Worm (Caenorhabditis elegans) whole organism, L1 larva: ENCODE data around the gene fbxb-105.

ENCODE experiments used
- C04F5.9 ChIP-seq: sonication (generic microtip); optimal IDR thresholded peaks from 2 replicates; lab custom pipeline; 2016; ENCODE audit warnings: missing genetic modification characterization, missing compliant biosample characterization
- C16A3.4 ChIP-seq: fragments of 150-350 bp; optimal IDR thresholded peaks from 2 replicates; lab custom pipeline; 2014; ENCODE audit warnings: missing biosample characterization, missing genetic modification characterization
- F16B12.6 ChIP-seq: fragments of 150-350 bp; optimal IDR thresholded peaks from 2 replicates; lab custom pipeline; 2014; ENCODE audit warnings: missing biosample characterization, missing genetic modification characterization
- Y116A8C.19 ChIP-seq: sonication (generic microtip); optimal IDR thresholded peaks from 2 replicates; lab custom pipeline; 2016; ENCODE audit warnings: missing compliant biosample characterization, missing genetic modification characterization, borderline replicate concordance
- alr-1 ChIP-seq: fragments of 200-800 bp; sonication (Bioruptor generic); optimal IDR thresholded peaks from 2 replicates; lab custom pipeline; 2018; ENCODE audit warnings: borderline replicate concordance, mild to moderate bottlenecking, missing genetic modification characterization, missing compliant biosample characterization
- aly-2 ChIP-seq: fragments of 150-350 bp; optimal IDR thresholded peaks from 2 replicates; lab custom pipeline; 2014; ENCODE audit warnings: missing biosample characterization, missing genetic modification characterization
- ama-1 ChIP-seq: fragments of 150-350 bp; optimal IDR thresholded peaks from 2 replicates; lab custom pipeline; 2014
- blmp-1 ChIP-seq: fragments of 150-350 bp; optimal IDR thresholded peaks from 2 replicates; lab custom pipeline; 2014; ENCODE audit warnings: missing biosample characterization, missing genetic modification characterization
- ceh-88 ChIP-seq: fragments of 200-800 bp; sonication (Bioruptor generic); IDR thresholded peaks from 2 replicates; pipeline ENCODE4 v1.3.6; 2022; ENCODE audit warnings: missing genetic modification characterization, missing compliant biosample characterization
- ceh-90 ChIP-seq: sonication (generic microtip); optimal IDR thresholded peaks from 2 replicates; lab custom pipeline; 2016; ENCODE audit warnings: missing genetic modification characterization, missing compliant biosample characterization
- ces-1 ChIP-seq: fragments of 150-350 bp; optimal IDR thresholded peaks from 2 replicates; lab custom pipeline; 2014; ENCODE audit warnings: missing biosample characterization, missing genetic modification reagents, missing genetic modification characterization
- efl-1 ChIP-seq, 4 experiments: fragments of 150-350 bp; optimal IDR thresholded peaks in 3 of 4; peaks in 1 of 4; 1 replicate in 1 of 4; 2 replicates in 3 of 4; lab custom pipeline; 2014; ENCODE audit warnings: missing biosample characterization in 2 of 4, missing genetic modification characterization in 2 of 4, missing genetic modification reagents in 2 of 4
- elt-3 ChIP-seq, 6 experiments: fragments of 150-350 bp in 1 of 6; sonication (generic microtip); optimal IDR thresholded peaks; 2 replicates each; lab custom pipeline; 2017 to 2018; ENCODE audit warnings: missing biosample characterization in 6 of 6, missing genetic modification characterization in 6 of 6, inconsistent platforms in 1 of 6
- fkh-4 ChIP-seq: sonication (generic microtip); optimal IDR thresholded peaks from 2 replicates; lab custom pipeline; 2016; ENCODE audit warnings: missing compliant biosample characterization, missing genetic modification characterization, borderline replicate concordance
- irx-1 ChIP-seq: sonication (generic microtip); optimal IDR thresholded peaks from 2 replicates; lab custom pipeline; 2016; ENCODE audit warnings: missing genetic modification characterization, missing compliant biosample characterization
- jun-1 ChIP-seq: fragments of 150-350 bp; optimal IDR thresholded peaks from 2 replicates; lab custom pipeline; 2014; ENCODE audit warnings: missing biosample characterization, missing genetic modification reagents, missing genetic modification characterization
- lin-15B ChIP-seq: fragments of 150-350 bp; sonication (generic microtip); optimal IDR thresholded peaks from 3 replicates; lab custom pipeline; 2014; ENCODE audit warnings: missing biosample characterization, missing genetic modification characterization
- lin-39 ChIP-seq: fragments of 150-350 bp; optimal IDR thresholded peaks from 2 replicates; lab custom pipeline; 2014; ENCODE audit warnings: missing biosample characterization, missing genetic modification reagents, missing genetic modification characterization
- lsy-2 ChIP-seq, 2 experiments: fragments of 150-350 bp; optimal IDR thresholded peaks; 2 replicates each; lab custom pipeline; 2014; ENCODE audit warnings: missing biosample characterization in 2 of 2, missing genetic modification characterization in 2 of 2
- mdl-1 ChIP-seq, 2 experiments: fragments of 150-350 bp; optimal IDR thresholded peaks; 2 replicates each; lab custom pipeline; 2014 to 2017; ENCODE audit warnings: missing biosample characterization in 2 of 2, missing genetic modification characterization in 2 of 2, inconsistent platforms in 1 of 2
- mep-1 ChIP-seq: fragments of 150-350 bp; optimal IDR thresholded peaks from 2 replicates; lab custom pipeline; 2014; ENCODE audit warnings: missing biosample characterization, missing genetic modification characterization
- nhr-11 ChIP-seq: fragments of 150-350 bp; optimal IDR thresholded peaks from 2 replicates; lab custom pipeline; 2014; ENCODE audit warnings: missing biosample characterization, missing genetic modification characterization
- nhr-28 ChIP-seq: fragments of 150-350 bp; optimal IDR thresholded peaks from 2 replicates; lab custom pipeline; 2014; ENCODE audit warnings: missing biosample characterization, missing genetic modification characterization
- nhr-71 ChIP-seq: sonication (generic microtip); optimal IDR thresholded peaks from 2 replicates; lab custom pipeline; 2016; ENCODE audit warnings: mild to moderate bottlenecking, missing genetic modification characterization, moderate library complexity, missing compliant biosample characterization
- nhr-76 ChIP-seq: sonication (generic microtip); optimal IDR thresholded peaks from 2 replicates; lab custom pipeline; 2017; ENCODE audit warnings: missing biosample characterization, missing genetic modification characterization
- nhr-77 ChIP-seq: fragments of 150-350 bp; optimal IDR thresholded peaks from 2 replicates; lab custom pipeline; 2014; ENCODE audit warnings: missing biosample characterization, missing genetic modification characterization
- rnt-1 ChIP-seq: sonication (generic microtip); optimal IDR thresholded peaks from 2 replicates; lab custom pipeline; 2016; ENCODE audit warnings: mild to moderate bottlenecking, missing genetic modification characterization, moderate library complexity, missing compliant biosample characterization
- skn-1 ChIP-seq: fragments of 150-350 bp; optimal IDR thresholded peaks from 2 replicates; lab custom pipeline; 2014; ENCODE audit warnings: missing biosample characterization, missing genetic modification characterization
- sox-4 ChIP-seq: sonication (generic microtip); optimal IDR thresholded peaks from 2 replicates; lab custom pipeline; 2016; ENCODE audit warnings: missing genetic modification characterization, missing compliant biosample characterization
- swsn-7 ChIP-seq: sonication (generic microtip); optimal IDR thresholded peaks from 2 replicates; lab custom pipeline; 2016; ENCODE audit warnings: missing genetic modification characterization, missing compliant biosample characterization
- unc-130 ChIP-seq: fragments of 150-350 bp; optimal IDR thresholded peaks from 2 replicates; lab custom pipeline; 2017; ENCODE audit warnings: missing biosample characterization, missing genetic modification characterization, inconsistent platforms
- unc-98 ChIP-seq: fragments of 200-800 bp; sonication (Bioruptor generic); IDR thresholded peaks from 2 replicates; pipeline ENCODE4 v1.3.6; 2022; ENCODE audit warnings: missing genetic modification characterization, missing compliant biosample characterization

The fbxb-105 gene

ce11 chrII:2800550-2801233, 30.0 kb upstream of the fbxb-105 start, which contains the start of gene nhr-119 (continued):
- TF ChIP-seq elt-3 (tag; optimal IDR thresholded peaks at IDR 0.05; lab: Kevin White, UChicago): peak in 3 of 6 experiments; percentile 91 to 99 (median 91)
- TF ChIP-seq unc-98 (GFP tag; lab: Robert Waterston, UW): no peak
- TF ChIP-seq irx-1: peak; percentile 28
- TF ChIP-seq skn-1: peak; percentile 4
- TF ChIP-seq lin-15B (tag; lab: Kevin White, UChicago): no peak
- TF ChIP-seq F16B12.6 (tag; lab: Kevin White, UChicago): no peak
- no peak for TF ChIP-seq Y116A8C.19 (tag; lab: Kevin White, UChicago)
- no peak for TF ChIP-seq alr-1 (tag; lab: Kevin White, UChicago)
- TF ChIP-seq blmp-1 (tag; lab: Kevin White, UChicago): peak; percentile 69
- TF ChIP-seq aly-2 (tag; lab: Kevin White, UChicago): no peak
- TF ChIP-seq fkh-4 (tag; lab: Kevin White, UChicago): no peak
- TF ChIP-seq lsy-2 (tag; optimal IDR thresholded peaks at IDR 0.05; lab: Kevin White, UChicago): peak; percentile 69 to 74
- no peak for TF ChIP-seq C04F5.9 (tag; lab: Kevin White, UChicago)
- peak; percentile 0 for TF ChIP-seq ama-1 (lab: Kevin White, UChicago)
- TF ChIP-seq nhr-77 (tag; lab: Kevin White, UChicago): peak; percentile 27

DNA sequence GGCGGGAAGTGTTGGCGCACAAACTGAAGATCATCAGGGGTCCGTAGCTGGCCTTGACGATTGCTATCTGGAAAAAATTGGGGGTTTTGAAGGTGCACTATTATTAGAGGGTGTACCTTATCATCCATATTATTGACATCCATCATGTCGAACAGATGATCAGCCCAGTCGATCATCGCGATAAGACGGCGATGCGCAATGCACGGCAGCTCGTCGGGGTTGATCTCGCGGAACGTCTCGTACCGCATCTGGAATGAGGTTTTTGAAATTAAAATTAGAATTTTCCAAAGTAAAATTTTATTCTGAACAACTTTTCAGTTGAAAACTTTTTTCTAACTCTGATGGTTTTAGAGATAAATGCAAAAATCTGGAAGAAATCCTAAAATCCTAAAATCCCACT, 27.3 kb upstream of the fbxb-105 start:
- TF ChIP-seq C16A3.4 (tag; lab: Kevin White, UChicago) (no peak), ceh-90 (tag; lab: Kevin White, UChicago) (no peak), efl-1 (optimal IDR thresholded peaks at IDR 0.05; lab: Kevin White, UChicago) (no peak), efl-1 (GFP tag; optimal IDR thresholded peaks at IDR 0.05 in 1 of 2; lab: Kevin White, UChicago) (peak in 1 of 2 experiments; percentile 63), skn-1 (no peak)

DNA sequence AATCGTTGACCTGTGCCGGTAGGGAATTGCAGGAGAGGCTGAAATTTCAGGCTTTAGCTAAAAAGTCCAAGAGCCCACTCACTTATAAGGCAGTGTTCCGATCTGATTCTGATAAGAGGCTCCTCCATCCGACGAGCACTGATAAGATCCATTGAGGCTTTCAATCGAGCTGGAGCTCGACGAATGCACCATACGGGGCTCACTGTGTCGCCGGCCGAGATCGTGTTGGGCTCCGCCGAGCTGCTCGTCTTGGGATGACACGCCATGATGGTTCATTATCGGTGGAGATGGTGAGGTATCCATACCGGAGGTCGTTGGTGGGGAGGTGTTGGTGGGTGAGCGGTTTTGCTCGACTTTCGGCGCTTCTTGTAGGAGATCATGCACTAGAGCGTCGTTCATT, 25.7 kb upstream of the fbxb-105 start:
- TF ChIP-seq lin-39 (tag; lab: Kevin White, UChicago): no peak
- TF ChIP-seq unc-98 (GFP tag; lab: Robert Waterston, UW): no peak
- no peak for TF ChIP-seq nhr-11 (tag; lab: Kevin White, UChicago)
- TF ChIP-seq nhr-76 (tag; lab: Kevin White, UChicago): no peak
- TF ChIP-seq efl-1 (optimal IDR thresholded peaks at IDR 0.05; lab: Kevin White, UChicago): no peak
- TF ChIP-seq efl-1 (GFP tag; optimal IDR thresholded peaks at IDR 0.05 in 1 of 2; lab: Kevin White, UChicago): peak in 1 of 2 experiments; percentile 87
- no peak for TF ChIP-seq mdl-1 (tag; optimal IDR thresholded peaks at IDR 0.05; lab: Kevin White, UChicago)

DNA sequence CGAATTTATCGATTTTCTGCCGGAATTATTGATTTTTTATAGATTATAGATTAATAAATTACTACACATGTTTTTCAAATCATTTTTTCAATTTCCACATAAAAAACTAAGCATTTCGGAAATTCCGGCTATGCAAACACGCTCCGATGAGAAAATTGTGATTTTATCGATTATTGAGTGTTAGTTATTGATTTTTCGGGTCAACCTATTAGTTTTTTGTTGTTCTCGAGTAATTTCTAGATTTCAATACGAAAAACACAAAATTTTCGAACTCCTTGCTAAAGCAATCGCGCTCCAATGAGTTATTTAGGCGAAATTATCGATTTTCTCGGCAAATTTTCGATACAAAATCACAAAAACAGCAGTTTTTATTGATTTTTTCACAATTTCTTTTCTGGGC, 24.7 kb upstream of the fbxb-105 start:
- TF ChIP-seq swsn-7 (no peak), unc-130 (tag; lab: Kevin White, UChicago) (no peak), sox-4 (no peak), jun-1 (tag; lab: Kevin White, UChicago) (no peak), C16A3.4 (tag; lab: Kevin White, UChicago) (no peak), rnt-1 (tag; lab: Kevin White, UChicago) (no peak), ceh-88 (GFP tag; lab: Robert Waterston, UW) (no peak), aly-2 (tag; lab: Kevin White, UChicago) (no peak), nhr-71 (tag; lab: Kevin White, UChicago) (no peak)

DNA sequence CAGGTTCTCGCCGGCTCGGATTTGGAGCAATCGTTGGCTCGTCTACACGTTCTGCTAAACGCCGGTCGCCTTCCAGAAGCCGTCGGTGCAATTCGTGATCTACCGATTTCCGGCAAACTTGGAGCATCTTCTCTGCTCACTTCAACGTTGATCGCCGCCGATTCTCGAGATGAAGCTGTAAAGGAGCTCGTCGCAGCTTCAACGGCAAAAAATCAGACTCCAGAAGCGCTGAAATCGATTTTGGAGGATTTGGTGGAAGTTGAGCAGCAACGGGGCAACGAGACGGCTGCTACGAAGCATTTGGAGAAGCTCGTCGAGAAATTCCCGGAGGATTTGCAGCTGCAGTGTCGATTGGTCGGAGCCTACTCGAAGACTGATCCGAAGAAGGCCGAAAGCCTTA, 21.0 kb upstream of the fbxb-105 start:
- TF ChIP-seq mep-1 (tag; lab: Kevin White, UChicago): no peak
- TF ChIP-seq ces-1 (GFP tag; lab: Kevin White, UChicago): no peak
- TF ChIP-seq nhr-28: no peak
- no peak for TF ChIP-seq elt-3 (tag; optimal IDR thresholded peaks at IDR 0.05; lab: Kevin White, UChicago)
- TF ChIP-seq unc-98 (GFP tag; lab: Robert Waterston, UW): no peak
- no peak for TF ChIP-seq nhr-11 (tag; lab: Kevin White, UChicago)
- TF ChIP-seq mdl-1 (tag; optimal IDR thresholded peaks at IDR 0.05; lab: Kevin White, UChicago): no peak
- no peak for TF ChIP-seq lin-39 (tag; lab: Kevin White, UChicago)
- TF ChIP-seq, all 84 proteins: peak for 0
